Worm (Caenorhabditis elegans) whole organism, L1 larva: Measurements from ENCODE around the gene col-106.

ENCODE experiments used
- C16A3.4 ChIP-seq: fragments of 150-350 bp; optimal IDR thresholded peaks from 2 replicates; lab custom pipeline; 2014; ENCODE audit warnings: missing biosample characterization, missing genetic modification characterization
- alr-1 ChIP-seq: fragments of 200-800 bp; sonication (Bioruptor generic); optimal IDR thresholded peaks from 2 replicates; lab custom pipeline; 2018; ENCODE audit warnings: borderline replicate concordance, mild to moderate bottlenecking, missing genetic modification characterization, missing compliant biosample characterization
- ceh-8 ChIP-seq: fragments of 200-800 bp; sonication (Bioruptor generic); optimal IDR thresholded peaks from 2 replicates; lab custom pipeline; 2018; ENCODE audit warnings: mild to moderate bottlenecking, missing genetic modification characterization, moderate library complexity, missing compliant biosample characterization
- ceh-82 ChIP-seq, 3 experiments: fragments of 150-350 bp in 1 of 3; sonication (generic microtip) in 2 of 3; optimal IDR thresholded peaks; 2 replicates each; lab custom pipeline; 2014 to 2017; ENCODE audit warnings: missing biosample characterization in 3 of 3, missing genetic modification characterization in 3 of 3
- ceh-90 ChIP-seq: sonication (generic microtip); optimal IDR thresholded peaks from 2 replicates; lab custom pipeline; 2016; ENCODE audit warnings: missing genetic modification characterization, missing compliant biosample characterization
- ces-1 ChIP-seq: fragments of 150-350 bp; optimal IDR thresholded peaks from 2 replicates; lab custom pipeline; 2014; ENCODE audit warnings: missing biosample characterization, missing genetic modification reagents, missing genetic modification characterization
- dpl-1 ChIP-seq, 3 experiments: fragments of 150-350 bp in 2 of 3; sonication (generic microtip) in 1 of 3; optimal IDR thresholded peaks; 2 replicates each; lab custom pipeline; 2014 to 2017; ENCODE audit warnings: missing biosample characterization in 3 of 3, missing genetic modification characterization in 3 of 3, missing genetic modification reagents in 3 of 3
- dsc-1 ChIP-seq: sonication (generic microtip); optimal IDR thresholded peaks from 2 replicates; lab custom pipeline; 2016; ENCODE audit warnings: mild to moderate bottlenecking, missing genetic modification characterization, missing compliant biosample characterization
- elt-2 ChIP-seq: sonication (generic microtip); optimal IDR thresholded peaks from 2 replicates; lab custom pipeline; 2016; ENCODE audit warnings: missing genetic modification characterization, mild to moderate bottlenecking, inconsistent platforms, missing compliant biosample characterization, missing genetic modification reagents
- ets-5 ChIP-seq: fragments of 200-800 bp; sonication (Bioruptor generic); IDR thresholded peaks from 2 replicates; pipeline ENCODE4 v1.3.6; 2022; ENCODE audit warnings: missing genetic modification characterization, missing compliant biosample characterization
- grh-1 ChIP-seq: fragments of 200-800 bp; sonication (Bioruptor generic); IDR thresholded peaks from 2 replicates; pipeline ENCODE4 v1.3.6; 2022; ENCODE audit warnings: missing genetic modification reagents, missing genetic modification characterization, missing compliant biosample characterization
- hlh-17 ChIP-seq: fragments of 200-800 bp; sonication (Bioruptor generic); optimal IDR thresholded peaks from 2 replicates; lab custom pipeline; 2018; ENCODE audit warnings: missing genetic modification characterization, mild to moderate bottlenecking, missing compliant biosample characterization, moderate library complexity, borderline replicate concordance
- hlh-4 ChIP-seq: sonication (generic microtip); optimal IDR thresholded peaks from 2 replicates; lab custom pipeline; 2016; ENCODE audit warnings: mild to moderate bottlenecking, missing genetic modification characterization, missing compliant biosample characterization
- hpl-2 ChIP-seq: fragments of 150-350 bp; optimal IDR thresholded peaks from 2 replicates; lab custom pipeline; 2014; ENCODE audit warnings: missing biosample characterization, missing genetic modification reagents, missing genetic modification characterization
- irx-1 ChIP-seq: sonication (generic microtip); optimal IDR thresholded peaks from 2 replicates; lab custom pipeline; 2016; ENCODE audit warnings: missing genetic modification characterization, missing compliant biosample characterization
- isw-1 ChIP-seq: fragments of 200-800 bp; sonication (Bioruptor generic); IDR thresholded peaks from 2 replicates; pipeline ENCODE4 v1.3.6; 2022; ENCODE audit warnings: missing genetic modification characterization, missing compliant biosample characterization
- jun-1 ChIP-seq: fragments of 150-350 bp; optimal IDR thresholded peaks from 2 replicates; lab custom pipeline; 2014; ENCODE audit warnings: missing biosample characterization, missing genetic modification reagents, missing genetic modification characterization
- lin-13 ChIP-seq: fragments of 150-350 bp; optimal IDR thresholded peaks from 2 replicates; lab custom pipeline; 2014; ENCODE audit warnings: missing biosample characterization, missing genetic modification reagents, missing genetic modification characterization
- lin-15B ChIP-seq: fragments of 150-350 bp; sonication (generic microtip); optimal IDR thresholded peaks from 3 replicates; lab custom pipeline; 2014; ENCODE audit warnings: missing biosample characterization, missing genetic modification characterization
- lsy-2 ChIP-seq, 2 experiments: fragments of 150-350 bp; optimal IDR thresholded peaks; 2 replicates each; lab custom pipeline; 2014; ENCODE audit warnings: missing biosample characterization in 2 of 2, missing genetic modification characterization in 2 of 2
- mab-9 ChIP-seq: fragments of 200-800 bp; sonication (Bioruptor generic); IDR thresholded peaks from 2 replicates; pipeline ENCODE4 v1.3.6; 2022; ENCODE audit warnings: missing genetic modification reagents, missing genetic modification characterization, missing compliant biosample characterization
- mdl-1 ChIP-seq, 2 experiments: fragments of 150-350 bp; optimal IDR thresholded peaks; 2 replicates each; lab custom pipeline; 2014 to 2017; ENCODE audit warnings: missing biosample characterization in 2 of 2, missing genetic modification characterization in 2 of 2, inconsistent platforms in 1 of 2
- mef-2 ChIP-seq: fragments of 150-350 bp; optimal IDR thresholded peaks from 2 replicates; lab custom pipeline; 2014; ENCODE audit warnings: missing biosample characterization, missing genetic modification characterization
- mep-1 ChIP-seq: fragments of 150-350 bp; optimal IDR thresholded peaks from 2 replicates; lab custom pipeline; 2014; ENCODE audit warnings: missing biosample characterization, missing genetic modification characterization
- nhr-11 ChIP-seq: fragments of 150-350 bp; optimal IDR thresholded peaks from 2 replicates; lab custom pipeline; 2014; ENCODE audit warnings: missing biosample characterization, missing genetic modification characterization
- nhr-12 ChIP-seq: sonication (generic microtip); optimal IDR thresholded peaks from 2 replicates; lab custom pipeline; 2017; ENCODE audit warnings: missing biosample characterization, missing genetic modification characterization
- nhr-20 ChIP-seq: sonication (generic microtip); optimal IDR thresholded peaks from 2 replicates; lab custom pipeline; 2016; ENCODE audit warnings: mild to moderate bottlenecking, missing genetic modification characterization, missing compliant biosample characterization
- nhr-237 ChIP-seq: fragments of 150-350 bp; optimal IDR thresholded peaks from 2 replicates; lab custom pipeline; 2014; ENCODE audit warnings: missing biosample characterization, missing genetic modification characterization
- nhr-47 ChIP-seq: sonication (generic microtip); optimal IDR thresholded peaks from 2 replicates; lab custom pipeline; 2016; ENCODE audit warnings: mild to moderate bottlenecking, missing genetic modification characterization, moderate library complexity, missing compliant biosample characterization
- nhr-76 ChIP-seq: sonication (generic microtip); optimal IDR thresholded peaks from 2 replicates; lab custom pipeline; 2017; ENCODE audit warnings: missing biosample characterization, missing genetic modification characterization
- nhr-77 ChIP-seq: fragments of 150-350 bp; optimal IDR thresholded peaks from 2 replicates; lab custom pipeline; 2014; ENCODE audit warnings: missing biosample characterization, missing genetic modification characterization
- nhr-84 ChIP-seq: sonication (generic microtip); optimal IDR thresholded peaks from 2 replicates; lab custom pipeline; 2017; ENCODE audit warnings: missing biosample characterization, missing genetic modification characterization
- nhr-85 ChIP-seq: sonication (generic microtip); peaks from one replicate; lab custom pipeline; 2016; ENCODE audit warnings: missing genetic modification characterization, inconsistent platforms, missing compliant biosample characterization
- nhr-90 ChIP-seq: sonication (generic microtip); optimal IDR thresholded peaks from 2 replicates; lab custom pipeline; 2016; ENCODE audit warnings: mild to moderate bottlenecking, missing genetic modification characterization, missing compliant biosample characterization; ENCODE audit not compliant: poor library complexity
- pag-3 ChIP-seq: sonication (generic microtip); optimal IDR thresholded peaks from 2 replicates; lab custom pipeline; 2017; ENCODE audit warnings: missing genetic modification characterization, mild to moderate bottlenecking, missing compliant biosample characterization, antibody characterized with exemption, borderline replicate concordance; ENCODE audit not compliant: insufficient read depth
- pax-3 ChIP-seq: fragments of 200-800 bp; sonication (Bioruptor generic); optimal IDR thresholded peaks from 2 replicates; lab custom pipeline; 2018; ENCODE audit warnings: mild to moderate bottlenecking, missing genetic modification characterization, moderate library complexity, missing compliant biosample characterization
- rnt-1 ChIP-seq: sonication (generic microtip); optimal IDR thresholded peaks from 2 replicates; lab custom pipeline; 2016; ENCODE audit warnings: mild to moderate bottlenecking, missing genetic modification characterization, moderate library complexity, missing compliant biosample characterization
- skn-1 ChIP-seq: fragments of 150-350 bp; optimal IDR thresholded peaks from 2 replicates; lab custom pipeline; 2014; ENCODE audit warnings: missing biosample characterization, missing genetic modification characterization
- snu-23 ChIP-seq: sonication (generic microtip); optimal IDR thresholded peaks from 2 replicates; lab custom pipeline; 2016; ENCODE audit warnings: missing genetic modification characterization, missing compliant biosample characterization
- sox-4 ChIP-seq: sonication (generic microtip); optimal IDR thresholded peaks from 2 replicates; lab custom pipeline; 2016; ENCODE audit warnings: missing genetic modification characterization, missing compliant biosample characterization
- sup-37 ChIP-seq: fragments of 200-800 bp; sonication (Bioruptor generic); optimal IDR thresholded peaks from 2 replicates; lab custom pipeline; 2018; ENCODE audit warnings: mild to moderate bottlenecking, missing genetic modification characterization, missing compliant biosample characterization
- tbx-2 ChIP-seq: sonication (generic microtip); optimal IDR thresholded peaks from 2 replicates; lab custom pipeline; 2016; ENCODE audit warnings: missing genetic modification characterization, missing compliant biosample characterization
- tlp-1 ChIP-seq: fragments of 150-350 bp; optimal IDR thresholded peaks from 2 replicates; lab custom pipeline; 2014; ENCODE audit warnings: missing biosample characterization, missing genetic modification characterization
- unc-62 ChIP-seq: fragments of 150-350 bp; optimal IDR thresholded peaks from 2 replicates; lab custom pipeline; 2014; ENCODE audit warnings: missing biosample characterization, missing genetic modification reagents, missing genetic modification characterization
- xbp-1 ChIP-seq: sonication (generic microtip); optimal IDR thresholded peaks from 2 replicates; lab custom pipeline; 2016; ENCODE audit warnings: missing genetic modification characterization, missing compliant biosample characterization
- zip-4 ChIP-seq: fragments of 200-800 bp; sonication (Bioruptor generic); optimal IDR thresholded peaks from 2 replicates; lab custom pipeline; 2018; ENCODE audit warnings: mild to moderate bottlenecking, missing genetic modification characterization, moderate library complexity, missing compliant biosample characterization
- ztf-11 ChIP-seq, 2 experiments: sonication (generic microtip); optimal IDR thresholded peaks; 2 replicates each; lab custom pipeline; 2016 to 2017; ENCODE audit warnings: missing genetic modification characterization in 2 of 2, missing biosample characterization in 1 of 2, missing compliant biosample characterization in 1 of 2

The col-106 gene

DNA sequence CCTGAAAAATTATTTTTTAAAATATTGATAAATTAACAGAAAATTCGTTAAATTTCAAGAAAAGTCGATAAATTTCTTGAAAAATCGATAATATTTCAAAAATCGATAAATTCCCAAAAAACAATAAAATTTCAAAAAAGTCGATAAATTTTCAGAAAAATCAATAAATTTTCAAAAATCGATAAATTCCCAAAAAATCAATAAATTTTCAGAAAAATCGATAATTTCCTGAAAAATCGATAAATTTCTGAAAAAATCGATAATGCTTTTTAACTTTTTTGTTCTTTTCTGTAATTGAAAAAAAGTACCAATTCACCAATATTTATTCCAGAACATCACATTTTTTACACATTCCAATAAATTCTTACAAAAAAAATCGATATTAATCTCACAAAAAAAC lies 25.4 kb downstream of the col-106 start:
- no peak for TF ChIP-seq ces-1 (GFP tag; lab: Kevin White, UChicago)
- no peak for TF ChIP-seq elt-2
- TF ChIP-seq zip-4 = no peak
- no peak for TF ChIP-seq nhr-47 (tag; lab: Kevin White, UChicago)
- TF ChIP-seq snu-23 (GFP tag; lab: Kevin White, UChicago) = no peak
- no peak for TF ChIP-seq mab-9 (GFP tag; lab: Robert Waterston, UW)
- no peak for TF ChIP-seq irx-1 (tag; lab: Kevin White, UChicago)
- no peak for TF ChIP-seq mef-2 (tag; lab: Kevin White, UChicago)
- no peak for TF ChIP-seq pax-3 (tag; lab: Kevin White, UChicago)
- TF ChIP-seq nhr-76 (tag; lab: Kevin White, UChicago) = no peak
- TF ChIP-seq C16A3.4 (tag; lab: Kevin White, UChicago) = no peak
- no peak for TF ChIP-seq lin-13 (GFP tag; lab: Kevin White, UChicago)
- TF ChIP-seq nhr-237 (tag; lab: Kevin White, UChicago) = no peak
- TF ChIP-seq ceh-90 = no peak
- TF ChIP-seq ets-5 (GFP tag; lab: Robert Waterston, UW) = no peak
- no peak for TF ChIP-seq nhr-12 (tag; lab: Kevin White, UChicago)
- no peak for TF ChIP-seq grh-1 (GFP tag; lab: Robert Waterston, UW)
- TF ChIP-seq unc-62 (GFP tag; lab: Kevin White, UChicago) = no peak
- no peak for TF ChIP-seq dpl-1 (GFP tag; optimal IDR thresholded peaks at IDR 0.05; lab: Kevin White, UChicago)

DNA sequence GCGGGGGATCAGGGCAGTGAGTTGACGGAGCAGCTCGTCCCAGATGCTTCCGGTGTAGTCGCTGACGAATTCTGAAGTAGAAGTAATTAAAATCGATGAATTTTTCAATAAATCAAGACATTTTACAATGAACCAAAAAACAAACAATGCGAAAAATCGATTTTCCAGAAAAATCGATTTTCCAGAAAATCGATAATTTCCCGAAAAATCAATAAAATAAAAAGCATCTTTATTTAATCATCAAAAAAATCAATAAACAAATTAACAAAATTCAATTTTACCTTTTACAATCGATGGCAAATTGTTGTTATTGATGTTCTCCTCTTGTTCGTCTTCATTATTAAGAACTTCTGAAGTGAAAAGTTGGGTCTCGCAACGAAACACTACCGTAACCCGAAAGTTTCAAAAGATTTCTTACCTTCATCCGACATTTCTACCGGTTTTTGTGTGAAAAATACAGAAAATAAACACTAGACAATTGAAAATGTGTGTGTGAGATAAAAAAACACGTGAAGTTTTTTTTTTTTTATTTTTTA lies 26.0 kb downstream of the col-106 start, which contains the start of gene clp-6:
Gene clp-6, minus strand, starts transcription at position 486 of the 536 bp plus-strand sequence.
- TF ChIP-seq elt-2 = no peak
- no peak for TF ChIP-seq nhr-77 (tag; lab: Kevin White, UChicago)
- TF ChIP-seq mdl-1 (tag; optimal IDR thresholded peaks at IDR 0.05; lab: Kevin White, UChicago) = no peak
- no peak for TF ChIP-seq nhr-90
- TF ChIP-seq lin-15B = no peak
- no peak for TF ChIP-seq rnt-1 (tag; lab: Kevin White, UChicago)
- no peak for TF ChIP-seq skn-1 (tag; lab: Kevin White, UChicago)
- no peak for TF ChIP-seq lsy-2 (tag; optimal IDR thresholded peaks at IDR 0.05; lab: Kevin White, UChicago)
- TF ChIP-seq snu-23 (GFP tag; lab: Kevin White, UChicago) = no peak
- TF ChIP-seq isw-1 (GFP tag; lab: Robert Waterston, UW) = no peak
- no peak for TF ChIP-seq pag-3 (tag; lab: Kevin White, UChicago)
- no peak for TF ChIP-seq nhr-12 (tag; lab: Kevin White, UChicago)
- no peak for TF ChIP-seq nhr-84 (tag; lab: Kevin White, UChicago)
- TF ChIP-seq ceh-82 (tag; optimal IDR thresholded peaks at IDR 0.05; lab: Kevin White, UChicago) = no peak
- no peak for TF ChIP-seq hpl-2 (GFP tag; lab: Kevin White, UChicago)
- no peak for TF ChIP-seq xbp-1 (tag; lab: Kevin White, UChicago)
- no peak for TF ChIP-seq nhr-237 (tag; lab: Kevin White, UChicago)
- TF ChIP-seq tbx-2 = no peak

DNA sequence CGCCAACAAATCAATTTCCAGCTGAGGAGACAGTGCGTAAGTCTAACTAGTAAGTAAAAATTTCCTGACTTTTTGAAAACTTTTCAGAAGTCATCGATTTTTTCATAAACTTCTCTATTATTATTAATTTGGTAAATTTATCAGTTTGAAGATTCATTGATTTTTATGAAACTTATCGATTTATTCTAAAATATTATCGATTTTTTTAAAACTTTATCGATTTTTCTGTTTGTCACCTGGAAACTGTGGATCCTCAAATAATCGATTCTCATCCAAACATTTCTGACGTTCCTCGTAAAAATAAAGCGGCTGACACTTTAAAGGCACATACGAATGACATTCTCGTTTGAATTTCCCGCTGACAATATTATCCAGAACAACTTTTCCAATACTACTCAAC lies 26.6 kb downstream of the col-106 start:
- TF ChIP-seq pag-3 (tag; lab: Kevin White, UChicago) (no peak), grh-1 (GFP tag; lab: Robert Waterston, UW) (no peak), hlh-4 (tag; lab: Kevin White, UChicago) (no peak), ces-1 (GFP tag; lab: Kevin White, UChicago) (no peak), hlh-17 (GFP tag; lab: Kevin White, UChicago) (no peak), nhr-11 (tag; lab: Kevin White, UChicago) (no peak), nhr-85 (tag; lab: Kevin White, UChicago) (no peak), ceh-8 (GFP tag; lab: Kevin White, UChicago) (no peak), unc-62 (GFP tag; lab: Kevin White, UChicago) (no peak), nhr-90 (no peak), sup-37 (GFP tag; lab: Kevin White, UChicago) (no peak), alr-1 (no peak), nhr-20 (tag; lab: Kevin White, UChicago) (no peak), dsc-1 (tag; lab: Kevin White, UChicago) (no peak), lsy-2 (tag; optimal IDR thresholded peaks at IDR 0.05; lab: Kevin White, UChicago) (no peak), tlp-1 (tag; lab: Kevin White, UChicago) (no peak), mep-1 (tag; lab: Kevin White, UChicago) (no peak), sox-4 (tag; lab: Kevin White, UChicago) (no peak), ztf-11 (tag; optimal IDR thresholded peaks at IDR 0.05; lab: Kevin White, UChicago) (no peak), jun-1 (no peak)
